Worm (Caenorhabditis elegans): ENCODE measurements around the gene Y9C9A.13.

DNA sequence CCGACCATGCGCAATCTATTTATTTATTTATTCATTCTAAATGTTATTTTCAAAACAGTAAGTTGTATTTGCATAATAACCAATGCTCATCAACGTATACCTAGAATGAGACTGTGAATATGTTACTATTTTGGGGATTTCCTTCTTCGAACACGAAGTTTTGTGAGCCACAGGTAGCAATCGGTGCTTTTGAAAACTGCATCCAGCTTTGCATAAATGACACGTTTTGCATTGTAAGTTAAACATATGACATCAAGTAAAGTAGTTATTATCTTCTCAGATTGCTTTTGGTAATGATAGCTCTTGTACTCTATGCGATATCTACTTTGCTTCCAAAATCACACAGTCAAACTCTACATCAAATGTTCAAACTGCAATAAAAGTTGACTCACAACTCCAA is 13.2 kb upstream of the Y9C9A.13 start, which contains the start of gene E03H12.4:
- TF ChIP-seq pha-4 (tag; optimal IDR thresholded peaks at IDR 0.05): no peak
- no peak for TF ChIP-seq fkh-10 (GFP tag; optimal IDR thresholded peaks at IDR 0.05)
- no peak for TF ChIP-seq unc-3 (GFP tag; conservative IDR thresholded peaks at IDR 0.05)
- TF ChIP-seq unc-3 (tag; optimal IDR thresholded peaks at IDR 0.05): no peak
- no peak for TF ChIP-seq pax-1 (tag; optimal IDR thresholded peaks at IDR 0.05)
- TF ChIP-seq T23F11.4 (GFP tag; optimal IDR thresholded peaks at IDR 0.05): no peak
- no peak for TF ChIP-seq ceh-18 (tag; optimal IDR thresholded peaks at IDR 0.05)
- TF ChIP-seq lim-6 (tag; optimal IDR thresholded peaks at IDR 0.05): no peak
- TF ChIP-seq unc-42 (tag; optimal IDR thresholded peaks at IDR 0.05): no peak
- TF ChIP-seq nhr-11 (tag; optimal IDR thresholded peaks at IDR 0.05): no peak
- no peak for TF ChIP-seq che-1 (tag; optimal IDR thresholded peaks at IDR 0.05)
